Worm (Caenorhabditis elegans) whole organism, L1 larva: Measurements from ENCODE around the gene ZK697.14.
"Not testable (repeated sequence)": the region's sequence is repeated elsewhere in the genome, so short reads cannot be mapped to it uniquely, and the experiment has no call there.

Experiments
- ceh-63 ChIP-seq: fragments of 200-800 bp; sonication (Bioruptor generic); optimal IDR thresholded peaks from 2 replicates; lab custom pipeline; 2018; ENCODE audit warnings: mild to moderate bottlenecking, missing genetic modification characterization, missing compliant biosample characterization
- ces-1 ChIP-seq: fragments of 150-350 bp; optimal IDR thresholded peaks from 2 replicates; lab custom pipeline; 2014; ENCODE audit warnings: missing biosample characterization, missing genetic modification reagents, missing genetic modification characterization
- efl-1 ChIP-seq, 4 experiments: fragments of 150-350 bp; optimal IDR thresholded peaks in 3 of 4; peaks in 1 of 4; 1 replicate in 1 of 4; 2 replicates in 3 of 4; lab custom pipeline; 2014; ENCODE audit warnings: missing biosample characterization in 2 of 4, missing genetic modification characterization in 2 of 4, missing genetic modification reagents in 2 of 4
- efl-3 ChIP-seq: fragments of 200-800 bp; sonication (Bioruptor generic); optimal IDR thresholded peaks from 2 replicates; lab custom pipeline; 2018; ENCODE audit warnings: mild to moderate bottlenecking, missing genetic modification characterization, missing compliant biosample characterization
- fkh-10 ChIP-seq: sonication (generic microtip); optimal IDR thresholded peaks from 2 replicates; lab custom pipeline; 2017; ENCODE audit warnings: missing biosample characterization, missing genetic modification reagents, missing genetic modification characterization
- lir-3 ChIP-seq: sonication (generic microtip); optimal IDR thresholded peaks from 2 replicates; lab custom pipeline; 2016; ENCODE audit warnings: mild to moderate bottlenecking, missing genetic modification characterization, moderate library complexity, missing compliant biosample characterization; ENCODE audit not compliant: poor library complexity
- nhr-47 ChIP-seq: sonication (generic microtip); optimal IDR thresholded peaks from 2 replicates; lab custom pipeline; 2016; ENCODE audit warnings: mild to moderate bottlenecking, missing genetic modification characterization, moderate library complexity, missing compliant biosample characterization
- zag-1 ChIP-seq: fragments of 150-350 bp; optimal IDR thresholded peaks from 2 replicates; lab custom pipeline; 2014; ENCODE audit warnings: missing biosample characterization, missing genetic modification characterization

- not testable (repeated sequence) for TF ChIP-seq ceh-63 (GFP tag; lab: Kevin White, UChicago); lir-3; efl-3 (GFP tag; lab: Kevin White, UChicago); zag-1 (tag; lab: Kevin White, UChicago); fkh-10; ces-1 (GFP tag; lab: Kevin White, UChicago); nhr-47; efl-1 (optimal IDR thresholded peaks at IDR 0.05; lab: Kevin White, UChicago); efl-1 (GFP tag; optimal IDR thresholded peaks at IDR 0.05 in 1 of 2; lab: Kevin White, UChicago)
These were observed 41.7 kb downstream of the ZK697.14 start for ce11 chrV:1713761-1714160.
